Worm (Caenorhabditis elegans) whole organism, young adult: ENCODE results near the gene egl-19.

ENCODE experiments used
- B0019.2 ChIP-seq: fragments of 200-800 bp; sonication (Bioruptor generic); conservative IDR thresholded peaks from 2 replicates; pipeline ENCODE4 v1.3.6; 2022; ENCODE audit warnings: missing genetic modification reagents, missing genetic modification characterization, missing compliant biosample characterization
- aptf-2 ChIP-seq: fragments of 200-800 bp; sonication (Bioruptor generic); conservative IDR thresholded peaks from 2 replicates; pipeline ENCODE4 v1.3.6; 2022; ENCODE audit warnings: missing genetic modification reagents, missing genetic modification characterization, missing compliant biosample characterization
- attf-5 ChIP-seq: fragments of 200-800 bp; sonication (Bioruptor generic); optimal IDR thresholded peaks from 2 replicates; lab custom pipeline; 2018; ENCODE audit warnings: mild to moderate bottlenecking, missing genetic modification characterization, missing compliant biosample characterization
- egrh-3 ChIP-seq: fragments of 200-800 bp; sonication (Bioruptor generic); IDR thresholded peaks from 2 replicates; pipeline ENCODE4 v1.3.6; 2022; ENCODE audit warnings: missing genetic modification reagents, missing genetic modification characterization, missing compliant biosample characterization
- ztf-22 ChIP-seq: fragments of 200-800 bp; sonication (Bioruptor generic); optimal IDR thresholded peaks from 2 replicates; lab custom pipeline; 2018; ENCODE audit warnings: mild to moderate bottlenecking, missing genetic modification characterization, moderate library complexity, missing compliant biosample characterization
- ztf-26 ChIP-seq: sonication (generic microtip); optimal IDR thresholded peaks from 2 replicates; lab custom pipeline; 2017; ENCODE audit warnings: missing genetic modification characterization, missing compliant biosample characterization

- no peak for TF ChIP-seq egrh-3 (GFP tag; lab: Robert Waterston, UW)
- no peak for TF ChIP-seq ztf-22
- no peak for TF ChIP-seq ztf-26 (tag; lab: Kevin White, UChicago)
- no peak for TF ChIP-seq attf-5
- TF ChIP-seq B0019.2 (GFP tag; lab: Robert Waterston, UW), result no peak
- no peak for TF ChIP-seq aptf-2 (GFP tag; lab: Robert Waterston, UW)
These were observed 42.2 kb downstream of the egl-19 start, which contains the start of gene B0496.2 for ce11 chrIV:7447556-7447955.
